Worm (Caenorhabditis elegans) whole organism, L1 larva: ENCODE measurements around the gene F56D2.2.
A peak's percentile ranks its signal among the peaks of the same experiment; 100 is the strongest.

ENCODE experiments used
- C04F5.9 ChIP-seq: sonication (generic microtip); optimal IDR thresholded peaks from 2 replicates; lab custom pipeline; 2016; ENCODE audit warnings: missing genetic modification characterization, missing compliant biosample characterization
- C16A3.4 ChIP-seq: fragments of 150-350 bp; optimal IDR thresholded peaks from 2 replicates; lab custom pipeline; 2014; ENCODE audit warnings: missing biosample characterization, missing genetic modification characterization
- ceh-8 ChIP-seq: fragments of 200-800 bp; sonication (Bioruptor generic); optimal IDR thresholded peaks from 2 replicates; lab custom pipeline; 2018; ENCODE audit warnings: mild to moderate bottlenecking, missing genetic modification characterization, moderate library complexity, missing compliant biosample characterization
- dpl-1 ChIP-seq, 3 experiments: fragments of 150-350 bp in 2 of 3; sonication (generic microtip) in 1 of 3; optimal IDR thresholded peaks; 2 replicates each; lab custom pipeline; 2014 to 2017; ENCODE audit warnings: missing biosample characterization in 3 of 3, missing genetic modification characterization in 3 of 3, missing genetic modification reagents in 3 of 3
- dsc-1 ChIP-seq: sonication (generic microtip); optimal IDR thresholded peaks from 2 replicates; lab custom pipeline; 2016; ENCODE audit warnings: mild to moderate bottlenecking, missing genetic modification characterization, missing compliant biosample characterization
- efl-1 ChIP-seq, 4 experiments: fragments of 150-350 bp; optimal IDR thresholded peaks in 3 of 4; peaks in 1 of 4; 1 replicate in 1 of 4; 2 replicates in 3 of 4; lab custom pipeline; 2014; ENCODE audit warnings: missing biosample characterization in 2 of 4, missing genetic modification characterization in 2 of 4, missing genetic modification reagents in 2 of 4
- egl-13 ChIP-seq: sonication (generic microtip); optimal IDR thresholded peaks from 2 replicates; lab custom pipeline; 2016; ENCODE audit warnings: missing genotype, missing genetic modification reagents, missing genetic modification characterization, missing compliant biosample characterization
- egl-27 ChIP-seq, 2 experiments: fragments of 150-350 bp in 1 of 2; sonication (generic microtip); optimal IDR thresholded peaks; 3 replicates each; lab custom pipeline; 2017 to 2018; ENCODE audit warnings: missing biosample characterization in 2 of 2, missing genetic modification characterization in 2 of 2, missing genetic modification reagents in 2 of 2
- elt-3 ChIP-seq, 6 experiments: fragments of 150-350 bp in 1 of 6; sonication (generic microtip); optimal IDR thresholded peaks; 2 replicates each; lab custom pipeline; 2017 to 2018; ENCODE audit warnings: missing biosample characterization in 6 of 6, missing genetic modification characterization in 6 of 6, inconsistent platforms in 1 of 6
- fkh-10 ChIP-seq: sonication (generic microtip); optimal IDR thresholded peaks from 2 replicates; lab custom pipeline; 2017; ENCODE audit warnings: missing biosample characterization, missing genetic modification reagents, missing genetic modification characterization
- fos-1 ChIP-seq: fragments of 150-350 bp; optimal IDR thresholded peaks from 2 replicates; lab custom pipeline; 2014; ENCODE audit warnings: missing biosample characterization, missing genetic modification characterization
- hlh-4 ChIP-seq: sonication (generic microtip); optimal IDR thresholded peaks from 2 replicates; lab custom pipeline; 2016; ENCODE audit warnings: mild to moderate bottlenecking, missing genetic modification characterization, missing compliant biosample characterization
- irx-1 ChIP-seq: sonication (generic microtip); optimal IDR thresholded peaks from 2 replicates; lab custom pipeline; 2016; ENCODE audit warnings: missing genetic modification characterization, missing compliant biosample characterization
- lin-13 ChIP-seq: fragments of 150-350 bp; optimal IDR thresholded peaks from 2 replicates; lab custom pipeline; 2014; ENCODE audit warnings: missing biosample characterization, missing genetic modification reagents, missing genetic modification characterization
- lin-14 ChIP-seq: fragments of 200-800 bp; sonication (Bioruptor generic); optimal IDR thresholded peaks from 2 replicates; lab custom pipeline; 2018; ENCODE audit warnings: mild to moderate bottlenecking, missing genetic modification characterization, moderate library complexity, missing compliant biosample characterization
- lin-15B ChIP-seq: fragments of 150-350 bp; sonication (generic microtip); optimal IDR thresholded peaks from 3 replicates; lab custom pipeline; 2014; ENCODE audit warnings: missing biosample characterization, missing genetic modification characterization
- lsy-2 ChIP-seq, 2 experiments: fragments of 150-350 bp; optimal IDR thresholded peaks; 2 replicates each; lab custom pipeline; 2014; ENCODE audit warnings: missing biosample characterization in 2 of 2, missing genetic modification characterization in 2 of 2
- mef-2 ChIP-seq: fragments of 150-350 bp; optimal IDR thresholded peaks from 2 replicates; lab custom pipeline; 2014; ENCODE audit warnings: missing biosample characterization, missing genetic modification characterization
- nhr-11 ChIP-seq: fragments of 150-350 bp; optimal IDR thresholded peaks from 2 replicates; lab custom pipeline; 2014; ENCODE audit warnings: missing biosample characterization, missing genetic modification characterization
- nhr-19 ChIP-seq: fragments of 200-800 bp; sonication (Bioruptor generic); conservative IDR thresholded peaks from 2 replicates; pipeline ENCODE4 v1.3.6; 2022; ENCODE audit warnings: missing genetic modification characterization, missing compliant biosample characterization
- nhr-237 ChIP-seq: fragments of 150-350 bp; optimal IDR thresholded peaks from 2 replicates; lab custom pipeline; 2014; ENCODE audit warnings: missing biosample characterization, missing genetic modification characterization
- nhr-28 ChIP-seq: fragments of 150-350 bp; optimal IDR thresholded peaks from 2 replicates; lab custom pipeline; 2014; ENCODE audit warnings: missing biosample characterization, missing genetic modification characterization
- nhr-76 ChIP-seq: sonication (generic microtip); optimal IDR thresholded peaks from 2 replicates; lab custom pipeline; 2017; ENCODE audit warnings: missing biosample characterization, missing genetic modification characterization
- nhr-90 ChIP-seq: sonication (generic microtip); optimal IDR thresholded peaks from 2 replicates; lab custom pipeline; 2016; ENCODE audit warnings: mild to moderate bottlenecking, missing genetic modification characterization, missing compliant biosample characterization; ENCODE audit not compliant: poor library complexity
- pag-3 ChIP-seq: sonication (generic microtip); optimal IDR thresholded peaks from 2 replicates; lab custom pipeline; 2017; ENCODE audit warnings: missing genetic modification characterization, mild to moderate bottlenecking, missing compliant biosample characterization, antibody characterized with exemption, borderline replicate concordance; ENCODE audit not compliant: insufficient read depth
- pqm-1 ChIP-seq: sonication (generic microtip); optimal IDR thresholded peaks from 3 replicates; lab custom pipeline; 2017; ENCODE audit warnings: missing biosample characterization, missing genetic modification characterization
- rnt-1 ChIP-seq: sonication (generic microtip); optimal IDR thresholded peaks from 2 replicates; lab custom pipeline; 2016; ENCODE audit warnings: mild to moderate bottlenecking, missing genetic modification characterization, moderate library complexity, missing compliant biosample characterization
- skn-1 ChIP-seq: fragments of 150-350 bp; optimal IDR thresholded peaks from 2 replicates; lab custom pipeline; 2014; ENCODE audit warnings: missing biosample characterization, missing genetic modification characterization
- sptf-1 ChIP-seq: fragments of 150-350 bp; optimal IDR thresholded peaks from 2 replicates; lab custom pipeline; 2014; ENCODE audit warnings: missing biosample characterization, missing genetic modification characterization
- swsn-7 ChIP-seq: sonication (generic microtip); optimal IDR thresholded peaks from 2 replicates; lab custom pipeline; 2016; ENCODE audit warnings: missing genetic modification characterization, missing compliant biosample characterization
- tbx-2 ChIP-seq: sonication (generic microtip); optimal IDR thresholded peaks from 2 replicates; lab custom pipeline; 2016; ENCODE audit warnings: missing genetic modification characterization, missing compliant biosample characterization
- tlp-1 ChIP-seq: fragments of 150-350 bp; optimal IDR thresholded peaks from 2 replicates; lab custom pipeline; 2014; ENCODE audit warnings: missing biosample characterization, missing genetic modification characterization
- unc-30 ChIP-seq: sonication (generic microtip); optimal IDR thresholded peaks from 2 replicates; lab custom pipeline; 2017; ENCODE audit warnings: missing biosample characterization, missing genetic modification characterization
- unc-62 ChIP-seq: fragments of 150-350 bp; optimal IDR thresholded peaks from 2 replicates; lab custom pipeline; 2014; ENCODE audit warnings: missing biosample characterization, missing genetic modification reagents, missing genetic modification characterization
- unc-98 ChIP-seq: fragments of 200-800 bp; sonication (Bioruptor generic); IDR thresholded peaks from 2 replicates; pipeline ENCODE4 v1.3.6; 2022; ENCODE audit warnings: missing genetic modification characterization, missing compliant biosample characterization
- zag-1 ChIP-seq: fragments of 150-350 bp; optimal IDR thresholded peaks from 2 replicates; lab custom pipeline; 2014; ENCODE audit warnings: missing biosample characterization, missing genetic modification characterization
- zip-4 ChIP-seq: fragments of 200-800 bp; sonication (Bioruptor generic); optimal IDR thresholded peaks from 2 replicates; lab custom pipeline; 2018; ENCODE audit warnings: mild to moderate bottlenecking, missing genetic modification characterization, moderate library complexity, missing compliant biosample characterization
- ztf-11 ChIP-seq, 2 experiments: sonication (generic microtip); optimal IDR thresholded peaks; 2 replicates each; lab custom pipeline; 2016 to 2017; ENCODE audit warnings: missing genetic modification characterization in 2 of 2, missing biosample characterization in 1 of 2, missing compliant biosample characterization in 1 of 2
- ztf-4 ChIP-seq: fragments of 150-350 bp; optimal IDR thresholded peaks from 2 replicates; lab custom pipeline; 2014; ENCODE audit warnings: missing biosample characterization, missing genetic modification characterization

The F56D2.2 gene

ce11 chrIII:5572806-5573205, 14.3 kb upstream of the F56D2.2 start (continued):
- TF ChIP-seq C16A3.4 (tag; lab: Kevin White, UChicago) (no peak), irx-1 (tag; lab: Kevin White, UChicago) (no peak), unc-30 (tag; lab: Kevin White, UChicago) (no peak), pag-3 (peak; percentile 14), egl-27 (tag; optimal IDR thresholded peaks at IDR 0.05; lab: Kevin White, UChicago) (no peak), egl-13 (tag; lab: Kevin White, UChicago) (no peak), nhr-28 (tag; lab: Kevin White, UChicago) (no peak), lin-13 (GFP tag; lab: Kevin White, UChicago) (no peak), sptf-1 (no peak), rnt-1 (tag; lab: Kevin White, UChicago) (peak; percentile 40), lin-14 (GFP tag; lab: Kevin White, UChicago) (peak; percentile 65), mef-2 (tag; lab: Kevin White, UChicago) (no peak), dsc-1 (tag; lab: Kevin White, UChicago) (no peak), tbx-2 (tag; lab: Kevin White, UChicago) (no peak), nhr-237 (tag; lab: Kevin White, UChicago) (no peak), nhr-11 (tag; lab: Kevin White, UChicago) (no peak), unc-62 (GFP tag; lab: Kevin White, UChicago) (no peak), tlp-1 (tag; lab: Kevin White, UChicago) (no peak), pqm-1 (tag; lab: Kevin White, UChicago) (no peak), ceh-8 (GFP tag; lab: Kevin White, UChicago) (no peak), nhr-76 (tag; lab: Kevin White, UChicago) (no peak), dpl-1 (GFP tag; optimal IDR thresholded peaks at IDR 0.05; lab: Kevin White, UChicago) (no peak), swsn-7 (tag; lab: Kevin White, UChicago) (no peak), efl-1 (optimal IDR thresholded peaks at IDR 0.05; lab: Kevin White, UChicago) (no peak), efl-1 (GFP tag; optimal IDR thresholded peaks at IDR 0.05 in 1 of 2; lab: Kevin White, UChicago) (peak in 1 of 2 experiments; percentile 20), zag-1 (tag; lab: Kevin White, UChicago) (no peak), ztf-11 (tag; optimal IDR thresholded peaks at IDR 0.05; lab: Kevin White, UChicago) (no peak), elt-3 (tag; optimal IDR thresholded peaks at IDR 0.05; lab: Kevin White, UChicago) (no peak), C04F5.9 (no peak)

ce11 chrIII:5573694-5574093, 13.4 kb upstream of the F56D2.2 start, which contains the start of gene molo-1:
Gene molo-1, plus strand, starts transcription at chrIII:5573994.
- TF ChIP-seq ztf-4 (tag; lab: Kevin White, UChicago), result no peak
- TF ChIP-seq pag-3, result no peak
- TF ChIP-seq nhr-90 (tag; lab: Kevin White, UChicago), result no peak
- no peak for TF ChIP-seq fkh-10 (GFP tag; lab: Kevin White, UChicago)
- TF ChIP-seq unc-98, result no peak
- no peak for TF ChIP-seq fos-1 (tag; lab: Kevin White, UChicago)
- no peak for TF ChIP-seq nhr-19 (GFP tag; lab: Robert Waterston, UW)
- TF ChIP-seq nhr-28 (tag; lab: Kevin White, UChicago), result no peak
- no peak for TF ChIP-seq mef-2 (tag; lab: Kevin White, UChicago)
- no peak for TF ChIP-seq egl-27 (tag; optimal IDR thresholded peaks at IDR 0.05; lab: Kevin White, UChicago)
- no peak for TF ChIP-seq unc-30 (tag; lab: Kevin White, UChicago)
- TF ChIP-seq, all 84 proteins: peak for 0

ce11 chrIII:5581049-5581448, 6.0 kb upstream of the F56D2.2 start, which contains the start of gene F56D2.5:
Gene F56D2.5, minus strand, starts transcription at chrIII:5581419.
- TF ChIP-seq nhr-28 (tag; lab: Kevin White, UChicago), result no peak
- TF ChIP-seq lsy-2 (tag; optimal IDR thresholded peaks at IDR 0.05; lab: Kevin White, UChicago), result peak in 1 of 2 experiments; percentile 32
- peak in 1 of 2 experiments; percentile 6 for TF ChIP-seq efl-1 (optimal IDR thresholded peaks at IDR 0.05; lab: Kevin White, UChicago)
- no peak for TF ChIP-seq efl-1 (GFP tag; optimal IDR thresholded peaks at IDR 0.05 in 1 of 2; lab: Kevin White, UChicago)
- peak; percentile 69 for TF ChIP-seq skn-1
- no peak for TF ChIP-seq lin-15B (tag; lab: Kevin White, UChicago)
- TF ChIP-seq zip-4 (GFP tag; lab: Kevin White, UChicago), result peak; percentile 90
- TF ChIP-seq hlh-4 (tag; lab: Kevin White, UChicago), result no peak
